Fruit fly (Drosophila melanogaster) whole organism, wandering third instar larva: ENCODE results near the gene Elys.
A peak's percentile ranks its signal among the peaks of the same experiment; 100 is the strongest.

ENCODE experiments used
- Abd-B ChIP-seq: fragments of >200 bp; optimal IDR thresholded peaks from 2 replicates; lab custom pipeline; 2017; ENCODE audit warnings: missing biosample characterization, missing genetic modification characterization
- CG32264 ChIP-seq: fragments of 200-800 bp; sonication (Bioruptor generic); optimal IDR thresholded peaks from 2 replicates; lab custom pipeline; 2016; ENCODE audit warnings: missing biosample characterization, missing genetic modification characterization
- CG9705 ChIP-seq: fragments of 200-800 bp; sonication (Bioruptor generic); optimal IDR thresholded peaks from 2 replicates; lab custom pipeline; 2018; ENCODE audit warnings: missing biosample characterization, mild to moderate bottlenecking, missing genetic modification characterization
- CrebA ChIP-seq: fragments of 200-800 bp; sonication (Bioruptor generic); optimal IDR thresholded peaks from 2 replicates; lab custom pipeline; 2016; ENCODE audit warnings: missing biosample characterization, mild to moderate bottlenecking, missing genetic modification characterization, borderline replicate concordance
- Dfd ChIP-seq: fragments of >200 bp; optimal IDR thresholded peaks from 2 replicates; lab custom pipeline; 2017; ENCODE audit warnings: missing biosample characterization, missing genetic modification characterization
- Dif ChIP-seq: fragments of 200-275, 200-300 bp; sonication (Bioruptor generic); optimal IDR thresholded peaks from 2 replicates; lab custom pipeline; 2018; ENCODE audit warnings: missing biosample characterization, missing genetic modification characterization; ENCODE audit not compliant: partially characterized antibody
- GATAd ChIP-seq: sonication (Bioruptor generic); optimal IDR thresholded peaks from 2 replicates; lab custom pipeline; 2016; ENCODE audit warnings: missing biosample characterization, missing genetic modification characterization
- HLH106 ChIP-seq: fragments of 200-800 bp; optimal IDR thresholded peaks from 3 replicates; lab custom pipeline; 2019; ENCODE audit warnings: missing biosample characterization, mild to moderate bottlenecking, missing genetic modification characterization, moderate library complexity
- Hnf4 ChIP-seq: fragments of 200-800 bp; sonication (Bioruptor generic); optimal IDR thresholded peaks from 2 replicates; lab custom pipeline; 2016; ENCODE audit warnings: missing biosample characterization, mild to moderate bottlenecking, missing genetic modification characterization
- Hr78 ChIP-seq: fragments of >200 bp; optimal IDR thresholded peaks from 2 replicates; lab custom pipeline; 2017; ENCODE audit warnings: missing biosample characterization, missing genetic modification characterization
- Hr83 ChIP-seq: fragments of 200-300 bp; sonication (Bioruptor generic); optimal IDR thresholded peaks from 2 replicates; lab custom pipeline; 2016; ENCODE audit warnings: missing biosample characterization, mild to moderate bottlenecking, missing genetic modification characterization, moderate library complexity; ENCODE audit not compliant: poor library complexity, severe bottlenecking
- Jra ChIP-seq: sonication (Bioruptor generic); optimal IDR thresholded peaks from 2 replicates; lab custom pipeline; 2016; ENCODE audit warnings: missing biosample characterization, missing genetic modification characterization
- Mio ChIP-seq: sonication (Bioruptor generic); optimal IDR thresholded peaks from 2 replicates; lab custom pipeline; 2016; ENCODE audit warnings: missing biosample characterization, missing genetic modification characterization
- Myc ChIP-seq: fragments of >200 bp; optimal IDR thresholded peaks from 2 replicates; lab custom pipeline; 2017
- N ChIP-seq: fragments of >200 bp; optimal IDR thresholded peaks from 2 replicates; lab custom pipeline; 2018; ENCODE audit warnings: missing biosample characterization, missing external identifiers, missing genetic modification characterization
- OdsH ChIP-seq: fragments of 200-800 bp; sonication (Bioruptor generic); optimal IDR thresholded peaks from 2 replicates; lab custom pipeline; 2016; ENCODE audit warnings: missing biosample characterization, mild to moderate bottlenecking, missing genetic modification characterization
- Rel ChIP-seq, 2 experiments: fragments of 200-800 bp; sonication (Bioruptor generic) in 1 of 2; optimal IDR thresholded peaks; 2 replicates in 1 of 2; 3 replicates in 1 of 2; lab custom pipeline; 2016 to 2019; ENCODE audit warnings: mild to moderate bottlenecking in 2 of 2, missing biosample characterization in 2 of 2, missing genetic modification characterization in 2 of 2, moderate library complexity in 1 of 2
- Sp1 ChIP-seq: fragments of 200-800 bp; sonication (Bioruptor generic); optimal IDR thresholded peaks from 3 replicates; lab custom pipeline; 2019; ENCODE audit warnings: missing biosample characterization, mild to moderate bottlenecking, missing genetic modification characterization, moderate library complexity
- Vsx2 ChIP-seq: fragments of 200-300, 225-300 bp; sonication (Bioruptor generic); optimal IDR thresholded peaks from 2 replicates; lab custom pipeline; 2018; ENCODE audit warnings: missing biosample characterization, missing genetic modification characterization; ENCODE audit not compliant: partially characterized antibody
- br ChIP-seq: fragments of 200-800 bp; sonication (Bioruptor generic); optimal IDR thresholded peaks from 2 replicates; lab custom pipeline; 2016; ENCODE audit warnings: missing biosample characterization, missing genetic modification characterization
- brk ChIP-seq: fragments of 200-800 bp; sonication (Bioruptor generic); optimal IDR thresholded peaks from 2 replicates; lab custom pipeline; 2016; ENCODE audit warnings: missing biosample characterization, mild to moderate bottlenecking, missing genetic modification characterization
- dl ChIP-seq, 2 experiments: fragments of 175-275, 200-275 bp in 1 of 2; fragments of 200-275 bp in 1 of 2; sonication (Bioruptor generic); optimal IDR thresholded peaks; lab custom pipeline; 2018; ENCODE audit warnings: mild to moderate bottlenecking in 2 of 2, missing biosample characterization in 2 of 2, missing genetic modification characterization in 2 of 2, moderate library complexity in 2 of 2; ENCODE audit not compliant: partially characterized antibody in 2 of 2, insufficient read depth in 1 of 2
- dmrt93B ChIP-seq: fragments of 200-800 bp; sonication (Bioruptor generic); optimal IDR thresholded peaks from 2 replicates; lab custom pipeline; 2018; ENCODE audit warnings: missing biosample characterization, mild to moderate bottlenecking, missing genetic modification characterization
- dsf ChIP-seq: sonication (Bioruptor generic); optimal IDR thresholded peaks from 2 replicates; lab custom pipeline; 2016; ENCODE audit warnings: missing biosample characterization, missing genetic modification characterization, borderline replicate concordance
- ey ChIP-seq: fragments of 200-800 bp; sonication (Bioruptor generic); optimal IDR thresholded peaks from 2 replicates; lab custom pipeline; 2016; ENCODE audit warnings: missing biosample characterization, missing genetic modification characterization
- foxo ChIP-seq, 2 experiments: fragments of 200-800 bp; sonication (Bioruptor generic); optimal IDR thresholded peaks; 2 replicates in 1 of 2; 3 replicates in 1 of 2; lab custom pipeline; 2016 to 2017; ENCODE audit warnings: missing biosample characterization in 2 of 2, missing genetic modification characterization in 2 of 2
- fru ChIP-seq: fragments of 200-800 bp; sonication (Bioruptor generic); optimal IDR thresholded peaks from 3 replicates; lab custom pipeline; 2016; ENCODE audit warnings: missing biosample characterization, mild to moderate bottlenecking, missing genetic modification characterization
- h ChIP-seq: fragments of 200-800 bp; sonication (Bioruptor generic); optimal IDR thresholded peaks from 3 replicates; lab custom pipeline; 2016; ENCODE audit warnings: missing biosample characterization, mild to moderate bottlenecking, missing genetic modification characterization
- jim ChIP-seq: fragments of 175-275, 200-325 bp; sonication (Bioruptor generic); optimal IDR thresholded peaks from 2 replicates; lab custom pipeline; 2016; ENCODE audit warnings: missing biosample characterization, mild to moderate bottlenecking, missing genetic modification characterization
- lola ChIP-seq: fragments of >200 bp; optimal IDR thresholded peaks from 2 replicates; lab custom pipeline; 2017; ENCODE audit warnings: missing biosample characterization, missing genetic modification characterization
- pan ChIP-seq: fragments of >200 bp; optimal IDR thresholded peaks from 2 replicates; lab custom pipeline; 2017
- psq ChIP-seq: fragments of 200-800 bp; sonication (Bioruptor generic); optimal IDR thresholded peaks from 3 replicates; lab custom pipeline; 2017; ENCODE audit warnings: missing biosample characterization, mild to moderate bottlenecking, missing genetic modification characterization, moderate library complexity
- rgr ChIP-seq: fragments of 200-800 bp; sonication (Bioruptor generic); optimal IDR thresholded peaks from 3 replicates; lab custom pipeline; 2016; ENCODE audit warnings: missing biosample characterization, mild to moderate bottlenecking, missing genetic modification characterization
- sage ChIP-seq: fragments of 200-800 bp; sonication (Bioruptor generic); optimal IDR thresholded peaks from 2 replicates; lab custom pipeline; 2016; ENCODE audit warnings: missing biosample characterization, mild to moderate bottlenecking, missing genetic modification characterization
- sv ChIP-seq: fragments of 200-800 bp; sonication (Bioruptor generic); optimal IDR thresholded peaks from 3 replicates; lab custom pipeline; 2016; ENCODE audit warnings: missing biosample characterization, missing genetic modification characterization
- tai ChIP-seq: sonication (Bioruptor generic); optimal IDR thresholded peaks from 2 replicates; lab custom pipeline; 2016; ENCODE audit warnings: missing biosample characterization, missing genetic modification characterization
- usp ChIP-seq: fragments of >200 bp; optimal IDR thresholded peaks from 2 replicates; lab custom pipeline; 2017; ENCODE audit warnings: missing biosample characterization, missing genetic modification characterization
- woc ChIP-seq: sonication (Bioruptor generic); optimal IDR thresholded peaks from 2 replicates; lab custom pipeline; 2016; ENCODE audit warnings: missing biosample characterization, mild to moderate bottlenecking, missing genetic modification characterization

The Elys gene

DNA sequence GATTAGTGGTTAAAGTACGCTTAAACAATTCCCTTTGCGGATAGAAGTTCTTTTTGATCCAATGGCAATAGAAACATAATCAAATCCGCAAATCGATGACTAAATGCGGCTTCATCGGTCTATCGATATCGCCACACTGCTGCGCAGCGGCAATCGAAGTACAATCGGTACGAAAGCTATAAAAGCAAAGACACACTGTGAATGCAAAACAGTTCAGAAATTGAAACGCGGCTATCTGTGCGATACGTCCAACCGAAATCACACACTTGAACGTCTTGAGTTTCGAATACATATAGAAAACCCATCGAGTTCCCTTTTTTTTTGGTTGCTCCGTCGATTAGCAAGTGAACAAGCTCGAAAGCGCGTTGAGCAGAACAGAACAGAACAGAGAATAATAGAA lies 47.1 kb upstream of the Elys start, which contains the start of gene CG14207:
Gene CG14207, plus strand, starts transcription at position 203 of the 400 bp plus-strand sequence.
- no peak for TF ChIP-seq brk (GFP tag; lab: Kevin White, UChicago)
- TF ChIP-seq pan (lab: Kevin White, UChicago), result no peak
- TF ChIP-seq Dif (GFP tag; lab: Kevin White, UChicago), result peak; percentile 11
- TF ChIP-seq Hr83, result no peak
- peak; percentile 35 for TF ChIP-seq OdsH (GFP tag; lab: Kevin White, UChicago)
- TF ChIP-seq CG9705, result no peak
- TF ChIP-seq lola, result no peak
- peak in 1 of 2 experiments; percentile 21 for TF ChIP-seq dl (GFP tag; optimal IDR thresholded peaks at IDR 0.05; lab: Kevin White, UChicago; ENCODE audit: insufficient read depth in 1 of 2, partially characterized antibody in 2 of 2)
- no peak for TF ChIP-seq Abd-B (GFP tag; lab: Kevin White, UChicago)
- no peak for TF ChIP-seq GATAd
- no peak for TF ChIP-seq usp (GFP tag; lab: Kevin White, UChicago)
- no peak for TF ChIP-seq Hr78 (GFP tag; lab: Kevin White, UChicago)
- TF ChIP-seq N (GFP tag; lab: Kevin White, UChicago), result no peak
- no peak for TF ChIP-seq CrebA
- no peak for TF ChIP-seq HLH106
- TF ChIP-seq br (GFP tag; lab: Kevin White, UChicago), result peak; percentile 39
- no peak for TF ChIP-seq Vsx2 (GFP tag; lab: Kevin White, UChicago)
- TF ChIP-seq dmrt93B, result no peak
- peak in 1 of 2 experiments; percentile 25 for TF ChIP-seq foxo (GFP tag; optimal IDR thresholded peaks at IDR 0.05; lab: Kevin White, UChicago)
- TF ChIP-seq Hnf4 (GFP tag; lab: Kevin White, UChicago), result peak; percentile 63
- TF ChIP-seq dsf (GFP tag; lab: Kevin White, UChicago), result no peak
- TF ChIP-seq jim (GFP tag; lab: Kevin White, UChicago), result no peak
- TF ChIP-seq rgr, result peak; percentile 45
- no peak for TF ChIP-seq Jra (GFP tag; lab: Kevin White, UChicago)
- TF ChIP-seq tai (GFP tag; lab: Kevin White, UChicago), result no peak
- TF ChIP-seq Myc (lab: Kevin White, UChicago), result no peak
- TF ChIP-seq Mio (GFP tag; lab: Kevin White, UChicago), result no peak
- no peak for TF ChIP-seq sv
- TF ChIP-seq h, result peak; percentile 52
- TF ChIP-seq Rel (GFP tag; optimal IDR thresholded peaks at IDR 0.05; lab: Kevin White, UChicago), result no peak
- TF ChIP-seq Rel (tag; optimal IDR thresholded peaks at IDR 0.05; lab: Kevin White, UChicago), result peak; percentile 60
- TF ChIP-seq sage (GFP tag; lab: Kevin White, UChicago), result no peak
- TF ChIP-seq CG32264, result no peak
- peak; percentile 37 for TF ChIP-seq Sp1
- peak; percentile 43 for TF ChIP-seq psq (GFP tag; lab: Kevin White, UChicago)
- TF ChIP-seq fru, result peak; percentile 38
- no peak for TF ChIP-seq ey (GFP tag; lab: Kevin White, UChicago)
- no peak for TF ChIP-seq Dfd (GFP tag; lab: Kevin White, UChicago)
- no peak for TF ChIP-seq woc (GFP tag; lab: Kevin White, UChicago)

DNA sequence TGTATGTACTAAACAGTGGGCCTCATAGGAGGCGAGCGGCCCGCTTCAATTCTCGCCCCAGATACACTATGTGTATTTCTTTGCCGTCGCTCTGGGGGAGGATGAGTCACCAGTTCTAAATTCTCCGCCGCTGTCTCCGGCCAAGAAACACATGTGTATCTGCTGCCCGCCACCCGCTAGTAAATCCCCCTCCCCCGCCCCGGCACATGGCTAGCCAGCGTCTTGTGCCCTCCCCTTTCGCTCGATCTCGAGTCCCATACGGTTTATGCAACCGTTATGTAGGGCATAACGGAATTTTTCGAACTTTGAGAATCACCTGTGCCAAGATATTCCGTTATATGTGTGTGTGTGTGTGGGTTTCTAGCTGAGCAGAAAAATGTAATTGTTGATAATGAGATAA lies 46.2 kb upstream of the Elys start:
- TF ChIP-seq dl (GFP tag; optimal IDR thresholded peaks at IDR 0.05; lab: Kevin White, UChicago; ENCODE audit: insufficient read depth in 1 of 2, partially characterized antibody in 2 of 2), result no peak
- TF ChIP-seq rgr, result no peak
- TF ChIP-seq Sp1, result no peak
- no peak for TF ChIP-seq CG9705
- no peak for TF ChIP-seq Hnf4 (GFP tag; lab: Kevin White, UChicago)
- TF ChIP-seq lola, result no peak
- no peak for TF ChIP-seq N (GFP tag; lab: Kevin White, UChicago)
- no peak for TF ChIP-seq Vsx2 (GFP tag; lab: Kevin White, UChicago)
- no peak for TF ChIP-seq HLH106
- TF ChIP-seq psq (GFP tag; lab: Kevin White, UChicago), result no peak
- TF ChIP-seq br (GFP tag; lab: Kevin White, UChicago), result no peak
- TF ChIP-seq fru, result no peak
- no peak for TF ChIP-seq dmrt93B
- TF ChIP-seq Mio (GFP tag; lab: Kevin White, UChicago), result no peak
- no peak for TF ChIP-seq pan (lab: Kevin White, UChicago)
- no peak for TF ChIP-seq dsf (GFP tag; lab: Kevin White, UChicago)
- no peak for TF ChIP-seq OdsH (GFP tag; lab: Kevin White, UChicago)
- TF ChIP-seq tai (GFP tag; lab: Kevin White, UChicago), result no peak
